Worm (Caenorhabditis elegans) whole organism, L1 larva: Measurements from ENCODE around the gene slc-9B.1.

Source experiments
- F16B12.6 ChIP-seq: fragments of 150-350 bp; optimal IDR thresholded peaks from 2 replicates; lab custom pipeline; 2014; ENCODE audit warnings: missing biosample characterization, missing genetic modification characterization
- alr-1 ChIP-seq: fragments of 200-800 bp; sonication (Bioruptor generic); optimal IDR thresholded peaks from 2 replicates; lab custom pipeline; 2018; ENCODE audit warnings: borderline replicate concordance, mild to moderate bottlenecking, missing genetic modification characterization, missing compliant biosample characterization
- aly-2 ChIP-seq: fragments of 150-350 bp; optimal IDR thresholded peaks from 2 replicates; lab custom pipeline; 2014; ENCODE audit warnings: missing biosample characterization, missing genetic modification characterization
- egl-13 ChIP-seq: sonication (generic microtip); optimal IDR thresholded peaks from 2 replicates; lab custom pipeline; 2016; ENCODE audit warnings: missing genotype, missing genetic modification reagents, missing genetic modification characterization, missing compliant biosample characterization
- elt-2 ChIP-seq: sonication (generic microtip); optimal IDR thresholded peaks from 2 replicates; lab custom pipeline; 2016; ENCODE audit warnings: missing genetic modification characterization, mild to moderate bottlenecking, inconsistent platforms, missing compliant biosample characterization, missing genetic modification reagents
- elt-3 ChIP-seq, 6 experiments: fragments of 150-350 bp in 1 of 6; sonication (generic microtip); optimal IDR thresholded peaks; 2 replicates each; lab custom pipeline; 2017 to 2018; ENCODE audit warnings: missing biosample characterization in 6 of 6, missing genetic modification characterization in 6 of 6, inconsistent platforms in 1 of 6
- fkh-10 ChIP-seq: sonication (generic microtip); optimal IDR thresholded peaks from 2 replicates; lab custom pipeline; 2017; ENCODE audit warnings: missing biosample characterization, missing genetic modification reagents, missing genetic modification characterization
- fkh-8 ChIP-seq: sonication (generic microtip); optimal IDR thresholded peaks from 2 replicates; lab custom pipeline; 2016; ENCODE audit warnings: mild to moderate bottlenecking, missing genetic modification characterization, missing compliant biosample characterization
- grh-1 ChIP-seq: fragments of 200-800 bp; sonication (Bioruptor generic); IDR thresholded peaks from 2 replicates; pipeline ENCODE4 v1.3.6; 2022; ENCODE audit warnings: missing genetic modification reagents, missing genetic modification characterization, missing compliant biosample characterization
- lin-13 ChIP-seq: fragments of 150-350 bp; optimal IDR thresholded peaks from 2 replicates; lab custom pipeline; 2014; ENCODE audit warnings: missing biosample characterization, missing genetic modification reagents, missing genetic modification characterization
- lir-3 ChIP-seq: sonication (generic microtip); optimal IDR thresholded peaks from 2 replicates; lab custom pipeline; 2016; ENCODE audit warnings: mild to moderate bottlenecking, missing genetic modification characterization, moderate library complexity, missing compliant biosample characterization; ENCODE audit not compliant: poor library complexity
- lsy-2 ChIP-seq, 2 experiments: fragments of 150-350 bp; optimal IDR thresholded peaks; 2 replicates each; lab custom pipeline; 2014; ENCODE audit warnings: missing biosample characterization in 2 of 2, missing genetic modification characterization in 2 of 2
- nhr-11 ChIP-seq: fragments of 150-350 bp; optimal IDR thresholded peaks from 2 replicates; lab custom pipeline; 2014; ENCODE audit warnings: missing biosample characterization, missing genetic modification characterization
- nhr-12 ChIP-seq: sonication (generic microtip); optimal IDR thresholded peaks from 2 replicates; lab custom pipeline; 2017; ENCODE audit warnings: missing biosample characterization, missing genetic modification characterization
- nhr-237 ChIP-seq: fragments of 150-350 bp; optimal IDR thresholded peaks from 2 replicates; lab custom pipeline; 2014; ENCODE audit warnings: missing biosample characterization, missing genetic modification characterization
- nhr-71 ChIP-seq: sonication (generic microtip); optimal IDR thresholded peaks from 2 replicates; lab custom pipeline; 2016; ENCODE audit warnings: mild to moderate bottlenecking, missing genetic modification characterization, moderate library complexity, missing compliant biosample characterization
- pax-3 ChIP-seq: fragments of 200-800 bp; sonication (Bioruptor generic); optimal IDR thresholded peaks from 2 replicates; lab custom pipeline; 2018; ENCODE audit warnings: mild to moderate bottlenecking, missing genetic modification characterization, moderate library complexity, missing compliant biosample characterization
- pqm-1 ChIP-seq: sonication (generic microtip); optimal IDR thresholded peaks from 3 replicates; lab custom pipeline; 2017; ENCODE audit warnings: missing biosample characterization, missing genetic modification characterization
- snu-23 ChIP-seq: sonication (generic microtip); optimal IDR thresholded peaks from 2 replicates; lab custom pipeline; 2016; ENCODE audit warnings: missing genetic modification characterization, missing compliant biosample characterization
- sox-4 ChIP-seq: sonication (generic microtip); optimal IDR thresholded peaks from 2 replicates; lab custom pipeline; 2016; ENCODE audit warnings: missing genetic modification characterization, missing compliant biosample characterization
- swsn-7 ChIP-seq: sonication (generic microtip); optimal IDR thresholded peaks from 2 replicates; lab custom pipeline; 2016; ENCODE audit warnings: missing genetic modification characterization, missing compliant biosample characterization
- unc-130 ChIP-seq: fragments of 150-350 bp; optimal IDR thresholded peaks from 2 replicates; lab custom pipeline; 2017; ENCODE audit warnings: missing biosample characterization, missing genetic modification characterization, inconsistent platforms
- ztf-4 ChIP-seq: fragments of 150-350 bp; optimal IDR thresholded peaks from 2 replicates; lab custom pipeline; 2014; ENCODE audit warnings: missing biosample characterization, missing genetic modification characterization

The slc-9B.1 gene

DNA sequence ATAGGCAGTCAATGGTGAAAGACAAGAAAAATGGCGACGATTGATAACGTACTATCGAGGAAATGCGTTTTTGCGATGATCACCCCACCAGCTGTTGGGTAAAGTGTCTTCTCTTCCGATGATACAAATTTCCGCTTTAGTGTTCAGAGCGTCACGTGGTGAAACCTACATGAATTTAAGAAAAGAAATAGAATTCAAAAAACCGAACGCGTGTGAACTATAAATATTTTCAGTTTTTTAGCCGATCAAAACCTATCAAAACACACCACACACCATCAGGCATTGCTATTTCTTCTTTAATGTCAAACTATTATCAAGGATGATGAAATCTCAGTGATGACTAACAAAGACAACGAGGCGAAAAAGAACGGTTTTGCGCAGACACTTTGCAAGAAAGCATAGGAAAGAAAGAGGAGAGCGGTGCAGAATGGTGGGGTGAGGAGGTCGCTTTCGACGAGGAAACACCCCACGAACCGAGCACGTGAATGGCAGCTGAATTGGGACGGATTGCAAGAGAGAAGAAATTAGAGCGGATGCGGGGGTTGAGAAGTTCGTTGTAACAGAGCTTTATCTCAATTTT, 52.7 kb downstream of the slc-9B.1 start (continued):
- no peak for TF ChIP-seq fkh-10 (GFP tag; lab: Kevin White, UChicago)
- no peak for TF ChIP-seq aly-2 (tag; lab: Kevin White, UChicago)
- no peak for TF ChIP-seq fkh-8 (tag; lab: Kevin White, UChicago)
- TF ChIP-seq sox-4 (tag; lab: Kevin White, UChicago): no peak
- peak; percentile 43 for TF ChIP-seq snu-23 (GFP tag; lab: Kevin White, UChicago)
- TF ChIP-seq elt-2 (tag; lab: Kevin White, UChicago): peak; percentile 47
- TF ChIP-seq lir-3 (tag; lab: Kevin White, UChicago): no peak
- TF ChIP-seq egl-13 (tag; lab: Kevin White, UChicago): no peak
- no peak for TF ChIP-seq ztf-4 (tag; lab: Kevin White, UChicago)
- TF ChIP-seq grh-1 (GFP tag; lab: Robert Waterston, UW): no peak
- peak; percentile 74 for TF ChIP-seq nhr-71 (tag; lab: Kevin White, UChicago)
- no peak for TF ChIP-seq pax-3 (tag; lab: Kevin White, UChicago)
- peak in 1 of 2 experiments; percentile 24 for TF ChIP-seq lsy-2 (tag; optimal IDR thresholded peaks at IDR 0.05; lab: Kevin White, UChicago)
- no peak for TF ChIP-seq pqm-1 (tag; lab: Kevin White, UChicago)
- no peak for TF ChIP-seq lin-13 (GFP tag; lab: Kevin White, UChicago)
- peak; percentile 5 for TF ChIP-seq unc-130 (tag; lab: Kevin White, UChicago)
- TF ChIP-seq elt-3 (tag; optimal IDR thresholded peaks at IDR 0.05; lab: Kevin White, UChicago): peak in 2 of 6 experiments; percentile 4 to 71
- no peak for TF ChIP-seq nhr-237 (tag; lab: Kevin White, UChicago)
- no peak for TF ChIP-seq nhr-11 (tag; lab: Kevin White, UChicago)
- no peak for TF ChIP-seq F16B12.6
- no peak for TF ChIP-seq alr-1 (tag; lab: Kevin White, UChicago)
- TF ChIP-seq swsn-7: no peak
- TF ChIP-seq nhr-12 (tag; lab: Kevin White, UChicago): no peak
- TF ChIP-seq, all 84 proteins: peak for 25
